Worm (Caenorhabditis elegans): ENCODE data around the gene mrck-1.

The mrck-1 gene

DNA sequence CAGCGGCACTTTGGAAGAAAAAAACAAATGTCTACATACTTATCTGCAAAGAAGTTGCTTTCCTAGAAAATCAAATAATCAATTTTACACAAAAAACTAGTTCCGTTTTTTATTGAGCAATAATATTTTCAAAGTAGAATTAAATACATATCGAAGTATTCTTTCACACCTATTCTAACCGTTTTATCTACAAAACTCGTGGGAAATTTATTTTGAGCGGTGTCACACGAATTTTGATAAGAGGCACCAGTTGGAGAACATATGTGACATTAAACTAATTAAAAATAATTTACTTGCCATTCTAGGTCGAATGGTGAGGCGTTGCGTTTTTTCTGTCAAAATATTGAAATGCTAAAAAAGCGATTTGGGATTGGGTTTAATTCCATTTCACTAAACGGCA lies 1.9 kb upstream of the mrck-1 start:
- TF ChIP-seq ceh-9 (tag; optimal IDR thresholded peaks at IDR 0.05) (no peak), nhr-67 (tag; optimal IDR thresholded peaks at IDR 0.05) (no peak), pha-4 (tag; optimal IDR thresholded peaks at IDR 0.05) (peak; percentile 43), elt-2 (tag; optimal IDR thresholded peaks at IDR 0.05) (peak; percentile 61)

- TF ChIP-seq nhr-11 (tag; optimal IDR thresholded peaks at IDR 0.05) (no peak), unc-39 (tag; optimal IDR thresholded peaks at IDR 0.05) (no peak), tbx-2 (tag; optimal IDR thresholded peaks at IDR 0.05) (no peak), fkh-2 (tag; optimal IDR thresholded peaks at IDR 0.05) (no peak), ceh-82 (tag; optimal IDR thresholded peaks at IDR 0.05) (no peak), pha-4 (tag; optimal IDR thresholded peaks at IDR 0.05) (no peak), egl-5 (tag; optimal IDR thresholded peaks at IDR 0.05) (no peak), ZK546.5 (tag; optimal IDR thresholded peaks at IDR 0.05) (no peak), mml-1 (tag; optimal IDR thresholded peaks at IDR 0.05) (no peak), hmg-11 (tag; optimal IDR thresholded peaks at IDR 0.05) (no peak), ama-1 (optimal IDR thresholded peaks at IDR 0.05) (no peak)
Measured at ce11 chrV:6268526-6268925, 1.4 kb upstream of the mrck-1 start.

DNA sequence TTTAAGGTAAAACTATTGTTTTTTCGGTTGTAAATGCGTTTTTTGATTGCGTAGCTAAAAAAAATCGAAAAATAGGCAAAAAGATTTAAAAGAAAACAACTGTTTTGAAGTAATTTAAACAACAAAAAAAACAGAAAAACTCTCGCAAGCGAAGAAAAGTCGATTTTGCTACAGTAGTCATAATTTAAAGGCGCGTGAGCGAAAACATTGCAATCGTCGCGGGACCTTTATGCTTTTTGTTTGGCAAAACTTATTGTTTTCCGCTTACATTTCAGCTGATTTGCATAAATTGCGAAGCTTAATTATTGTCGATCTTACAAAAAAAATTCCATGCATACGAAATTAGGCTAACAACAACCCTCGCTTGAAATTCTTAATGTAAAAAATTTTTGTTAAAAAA lies 891 bp upstream of the mrck-1 start:
- TF ChIP-seq daf-12 (tag; optimal IDR thresholded peaks at IDR 0.05): no peak
- TF ChIP-seq aly-2 (tag; optimal IDR thresholded peaks at IDR 0.05): no peak
- TF ChIP-seq nfya-1 (tag; optimal IDR thresholded peaks at IDR 0.05; ENCODE audit: insufficient read depth): no peak
- no peak for TF ChIP-seq skn-1 (tag; optimal IDR thresholded peaks at IDR 0.05)
- TF ChIP-seq pha-4 (tag; optimal IDR thresholded peaks at IDR 0.05): no peak
- no peak for TF ChIP-seq nhr-77 (tag; optimal IDR thresholded peaks at IDR 0.05)
- no peak for TF ChIP-seq nhr-12 (tag; optimal IDR thresholded peaks at IDR 0.05)
- no peak for TF ChIP-seq lin-15B (tag; optimal IDR thresholded peaks at IDR 0.05)
- TF ChIP-seq nhr-28 (tag; optimal IDR thresholded peaks at IDR 0.05): no peak
- TF ChIP-seq ceh-82 (tag; optimal IDR thresholded peaks at IDR 0.05): no peak
- TF ChIP-seq ceh-16 (tag; optimal IDR thresholded peaks at IDR 0.05): no peak
- no peak for TF ChIP-seq ZK546.5 (tag; optimal IDR thresholded peaks at IDR 0.05)
- TF ChIP-seq R02D3.7 (tag; optimal IDR thresholded peaks at IDR 0.05): no peak
- no peak for TF ChIP-seq nhr-43 (tag; optimal IDR thresholded peaks at IDR 0.05; ENCODE audit: poor library complexity, severe bottlenecking)
- TF ChIP-seq mml-1 (tag; optimal IDR thresholded peaks at IDR 0.05): no peak

- TF ChIP-seq nhr-23 (tag; optimal IDR thresholded peaks at IDR 0.05): peak; percentile 68
- TF ChIP-seq egl-5 (tag; optimal IDR thresholded peaks at IDR 0.05): no peak
Measured at ce11 chrV:6259139-6259538, 7.9 kb downstream of the mrck-1 start, which contains the start of gene K08B12.1. Gene K08B12.1 (plus strand): TSS chrV:6259367.

DNA sequence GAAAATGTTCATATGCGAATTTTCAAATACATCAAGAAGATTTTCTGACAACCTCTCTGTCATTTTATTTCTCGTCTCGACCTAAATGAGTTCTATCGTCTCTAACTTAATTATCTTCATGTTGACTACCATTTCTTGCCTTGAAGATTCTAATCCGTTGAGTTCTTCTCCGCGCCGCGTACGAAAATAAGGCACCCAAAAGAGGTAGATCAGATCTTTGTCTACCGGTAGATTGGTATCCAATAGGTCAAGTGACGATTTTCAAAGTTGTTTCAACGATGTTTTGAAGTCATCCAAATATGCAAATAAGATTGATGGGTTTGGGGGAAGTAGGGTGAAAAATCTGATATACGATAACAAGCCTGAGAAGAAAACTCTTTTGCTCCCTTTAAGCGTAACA lies 13.2 kb downstream of the mrck-1 start:
- TF ChIP-seq skn-1 (tag; optimal IDR thresholded peaks at IDR 0.05) (no peak), nhr-25 (tag; optimal IDR thresholded peaks at IDR 0.05) (peak; percentile 52), snpc-4 (tag; optimal IDR thresholded peaks at IDR 0.05) (no peak), elt-1 (tag; optimal IDR thresholded peaks at IDR 0.05) (peak; percentile 94), ceh-28 (tag; optimal IDR thresholded peaks at IDR 0.05) (no peak), jun-1 (tag; optimal IDR thresholded peaks at IDR 0.05) (no peak), eor-1 (tag; optimal IDR thresholded peaks at IDR 0.05) (no peak), egl-27 (tag; optimal IDR thresholded peaks at IDR 0.05) (no peak), hmg-11 (tag; optimal IDR thresholded peaks at IDR 0.05) (no peak), nhr-77 (tag; optimal IDR thresholded peaks at IDR 0.05) (no peak), nhr-23 (tag; optimal IDR thresholded peaks at IDR 0.05) (peak; percentile 87), nfya-1 (tag; optimal IDR thresholded peaks at IDR 0.05; ENCODE audit: insufficient read depth) (no peak), unc-39 (tag; optimal IDR thresholded peaks at IDR 0.05) (no peak)

- TF ChIP-seq jun-1 (tag; optimal IDR thresholded peaks at IDR 0.05): no peak
- no peak for TF ChIP-seq ceh-28 (tag; optimal IDR thresholded peaks at IDR 0.05)
- peak; percentile 87 for TF ChIP-seq elt-2 (tag; optimal IDR thresholded peaks at IDR 0.05)
- TF ChIP-seq nhr-12 (tag; optimal IDR thresholded peaks at IDR 0.05): no peak
- TF ChIP-seq ceh-82 (tag; optimal IDR thresholded peaks at IDR 0.05): no peak
- peak; percentile 19 for TF ChIP-seq pqm-1 (tag; optimal IDR thresholded peaks at IDR 0.05)
- no peak for TF ChIP-seq mml-1 (tag; optimal IDR thresholded peaks at IDR 0.05)
- TF ChIP-seq skn-1 (tag; optimal IDR thresholded peaks at IDR 0.05): no peak
- no peak for TF ChIP-seq fkh-10 (GFP tag; optimal IDR thresholded peaks at IDR 0.05)
- no peak for TF ChIP-seq lin-15B (tag; optimal IDR thresholded peaks at IDR 0.05)
- no peak for TF ChIP-seq nhr-237 (tag; optimal IDR thresholded peaks at IDR 0.05)
- no peak for TF ChIP-seq pha-4 (tag; optimal IDR thresholded peaks at IDR 0.05)
- TF ChIP-seq nhr-67 (tag; optimal IDR thresholded peaks at IDR 0.05): no peak
- TF ChIP-seq nhr-11 (tag; optimal IDR thresholded peaks at IDR 0.05): no peak
- no peak for TF ChIP-seq ceh-16 (tag; optimal IDR thresholded peaks at IDR 0.05)
Measured at ce11 chrV:6250959-6251598, 16.0 kb downstream of the mrck-1 start.
